Worm (Caenorhabditis elegans) whole organism, late embryonic: ENCODE data around the gene grl-23.

ENCODE experiments used
- C08G9.2 ChIP-seq: sonication (generic microtip); optimal IDR thresholded peaks from 2 replicates; lab custom pipeline; 2016; ENCODE audit warnings: mild to moderate bottlenecking, missing genetic modification characterization, moderate library complexity, missing compliant biosample characterization
- C38D4.7 ChIP-seq: fragments of 200-800 bp; sonication (Bioruptor generic); optimal IDR thresholded peaks from 2 replicates; lab custom pipeline; 2018; ENCODE audit warnings: mild to moderate bottlenecking, missing genetic modification characterization, moderate library complexity, missing compliant biosample characterization
- F13H6.1 ChIP-seq: sonication (generic microtip); optimal IDR thresholded peaks from 2 replicates; lab custom pipeline; 2016; ENCODE audit warnings: missing genetic modification characterization, missing compliant biosample characterization
- Y22D7AL.16 ChIP-seq: sonication (generic microtip); optimal IDR thresholded peaks from 2 replicates; lab custom pipeline; 2016; ENCODE audit warnings: missing genetic modification characterization, missing compliant biosample characterization
- ceh-18 ChIP-seq: sonication (generic microtip); optimal IDR thresholded peaks from 2 replicates; lab custom pipeline; 2016; ENCODE audit warnings: missing genetic modification characterization, missing compliant biosample characterization
- ceh-19 ChIP-seq: fragments of 200-800 bp; sonication (Bioruptor generic); optimal IDR thresholded peaks from 2 replicates; lab custom pipeline; 2018; ENCODE audit warnings: mild to moderate bottlenecking, missing genetic modification characterization, missing compliant biosample characterization
- ceh-30 ChIP-seq: fragments of 150-350 bp; optimal IDR thresholded peaks from 2 replicates; lab custom pipeline; 2014; ENCODE audit warnings: missing biosample characterization, missing genetic modification characterization
- ceh-31 ChIP-seq: sonication (generic microtip); optimal IDR thresholded peaks from 2 replicates; lab custom pipeline; 2016; ENCODE audit warnings: missing genetic modification characterization, missing compliant biosample characterization
- ceh-6 ChIP-seq: fragments of 200-800 bp; sonication (Bioruptor generic); optimal IDR thresholded peaks from 2 replicates; lab custom pipeline; 2018; ENCODE audit warnings: mild to moderate bottlenecking, missing genetic modification characterization, missing compliant biosample characterization
- ceh-9 ChIP-seq: sonication (generic microtip); optimal IDR thresholded peaks from 2 replicates; lab custom pipeline; 2016; ENCODE audit warnings: mild to moderate bottlenecking, missing genetic modification characterization, inconsistent platforms, missing compliant biosample characterization
- che-1 ChIP-seq: sonication (generic microtip); optimal IDR thresholded peaks from 2 replicates; lab custom pipeline; 2016; ENCODE audit warnings: mild to moderate bottlenecking, missing genetic modification characterization, missing compliant biosample characterization
- dmd-4 ChIP-seq: sonication (generic microtip); optimal IDR thresholded peaks from 2 replicates; lab custom pipeline; 2016; ENCODE audit warnings: borderline replicate concordance, missing genetic modification characterization, missing compliant biosample characterization
- dve-1 ChIP-seq: sonication (generic microtip); optimal IDR thresholded peaks from 2 replicates; lab custom pipeline; 2017; ENCODE audit warnings: antibody characterized with exemption, mild to moderate bottlenecking, missing genetic modification characterization, missing compliant biosample characterization
- elt-2 ChIP-seq: sonication (generic microtip); optimal IDR thresholded peaks from 2 replicates; lab custom pipeline; 2016; ENCODE audit warnings: missing genetic modification reagents, missing genetic modification characterization, missing compliant biosample characterization
- elt-4 ChIP-seq: sonication (generic microtip); optimal IDR thresholded peaks from 2 replicates; lab custom pipeline; 2016; ENCODE audit warnings: missing genetic modification characterization, missing compliant biosample characterization
- ets-4 ChIP-seq: sonication (generic microtip); optimal IDR thresholded peaks from 2 replicates; lab custom pipeline; 2016; ENCODE audit warnings: missing genetic modification characterization, missing compliant biosample characterization
- eyg-1 ChIP-seq: sonication (generic microtip); optimal IDR thresholded peaks from 2 replicates; lab custom pipeline; 2016; ENCODE audit warnings: missing genotype, missing genetic modification characterization, missing compliant biosample characterization
- gmeb-2 ChIP-seq: sonication (generic microtip); optimal IDR thresholded peaks from 2 replicates; lab custom pipeline; 2016; ENCODE audit warnings: missing genetic modification characterization, inconsistent platforms, missing compliant biosample characterization
- hlh-30 ChIP-seq: sonication (generic microtip); optimal IDR thresholded peaks from 2 replicates; lab custom pipeline; 2017; ENCODE audit warnings: antibody characterized with exemption, missing genetic modification characterization, missing compliant biosample characterization; ENCODE audit not compliant: insufficient read depth
- hlh-6 ChIP-seq: sonication (generic microtip); optimal IDR thresholded peaks from 2 replicates; lab custom pipeline; 2016; ENCODE audit warnings: missing genotype, missing genetic modification characterization, missing compliant biosample characterization
- hlh-8 ChIP-seq: sonication (generic microtip); optimal IDR thresholded peaks from 2 replicates; lab custom pipeline; 2016; ENCODE audit warnings: missing genotype, missing genetic modification characterization, missing compliant biosample characterization
- madf-2 ChIP-seq: sonication (generic microtip); optimal IDR thresholded peaks from 2 replicates; lab custom pipeline; 2017; ENCODE audit warnings: missing genetic modification characterization, missing compliant biosample characterization
- nfya-1 ChIP-seq: sonication (generic microtip); optimal IDR thresholded peaks from 2 replicates; lab custom pipeline; 2017; ENCODE audit warnings: missing genetic modification characterization, mild to moderate bottlenecking, missing compliant biosample characterization, antibody characterized with exemption, moderate library complexity
- npax-4 ChIP-seq: sonication (generic microtip); optimal IDR thresholded peaks from 2 replicates; lab custom pipeline; 2016; ENCODE audit warnings: missing genetic modification characterization, missing compliant biosample characterization
- pag-3 ChIP-seq: sonication (generic microtip); optimal IDR thresholded peaks from 2 replicates; lab custom pipeline; 2016; ENCODE audit warnings: missing compliant biosample characterization, missing genetic modification characterization, borderline replicate concordance
- pat-9 ChIP-seq: fragments of 200-800 bp; sonication (Bioruptor generic); optimal IDR thresholded peaks from 2 replicates; lab custom pipeline; 2018; ENCODE audit warnings: mild to moderate bottlenecking, missing genetic modification characterization, moderate library complexity, missing compliant biosample characterization
- pax-1 ChIP-seq: fragments of 150-350 bp; optimal IDR thresholded peaks from 2 replicates; lab custom pipeline; 2014; ENCODE audit warnings: missing biosample characterization, missing genetic modification characterization
- pha-2 ChIP-seq: sonication (generic microtip); optimal IDR thresholded peaks from 2 replicates; lab custom pipeline; 2017; ENCODE audit warnings: mild to moderate bottlenecking, missing genetic modification characterization, missing compliant biosample characterization
- pqm-1 ChIP-seq: sonication (generic microtip); optimal IDR thresholded peaks from 2 replicates; lab custom pipeline; 2016; ENCODE audit warnings: missing genetic modification characterization, missing compliant biosample characterization
- ref-2 ChIP-seq: sonication (generic microtip); optimal IDR thresholded peaks from 2 replicates; lab custom pipeline; 2016; ENCODE audit warnings: missing genetic modification characterization, missing compliant biosample characterization
- rnt-1 ChIP-seq: sonication (generic microtip); optimal IDR thresholded peaks from 2 replicates; lab custom pipeline; 2016; ENCODE audit warnings: missing genetic modification characterization, missing compliant biosample characterization
- sdc-2 ChIP-seq: sonication (generic microtip); optimal IDR thresholded peaks from 2 replicates; lab custom pipeline; 2016; ENCODE audit warnings: missing genotype, missing genetic modification characterization, missing compliant biosample characterization
- sox-4 ChIP-seq: sonication (generic microtip); optimal IDR thresholded peaks from 2 replicates; lab custom pipeline; 2017; ENCODE audit warnings: mild to moderate bottlenecking, missing genetic modification characterization, inconsistent platforms, missing compliant biosample characterization
- tbx-2 ChIP-seq: sonication (generic microtip); optimal IDR thresholded peaks from 2 replicates; lab custom pipeline; 2016; ENCODE audit warnings: missing genetic modification characterization, missing compliant biosample characterization
- tbx-7 ChIP-seq: sonication (generic microtip); optimal IDR thresholded peaks from 2 replicates; lab custom pipeline; 2016; ENCODE audit warnings: missing genotype, missing genetic modification characterization, missing compliant biosample characterization
- unc-86 ChIP-seq: sonication (generic microtip); optimal IDR thresholded peaks from 2 replicates; lab custom pipeline; 2016; ENCODE audit warnings: missing genetic modification characterization, missing compliant biosample characterization
- ztf-16 ChIP-seq: sonication (generic microtip); optimal IDR thresholded peaks from 2 replicates; lab custom pipeline; 2017; ENCODE audit warnings: missing genetic modification characterization, missing compliant biosample characterization

Gene grl-23

DNA sequence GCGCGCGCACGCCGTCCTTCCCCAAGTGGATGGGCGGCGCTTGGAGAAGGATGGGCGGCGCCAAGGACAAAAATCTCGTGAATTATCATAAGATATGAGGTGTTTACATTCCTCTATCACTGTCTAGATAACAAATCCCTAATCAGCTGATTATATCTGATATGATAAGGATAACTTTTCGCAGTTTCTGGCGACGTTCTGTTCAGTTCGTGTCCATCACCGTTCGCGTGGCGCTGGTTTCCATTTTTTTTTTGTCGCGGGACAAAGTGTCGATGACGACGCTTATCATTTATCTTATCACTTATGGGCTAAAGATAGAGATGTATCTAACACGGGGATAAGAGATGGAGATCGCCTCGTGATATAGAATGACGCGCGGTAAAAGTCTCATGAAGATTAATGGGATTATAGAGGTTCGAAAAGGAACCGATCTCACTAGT lies 23.4 kb downstream of the grl-23 start:
- TF ChIP-seq rnt-1 (tag; lab: Kevin White, UChicago) (no peak), ets-4 (tag; lab: Kevin White, UChicago) (no peak), hlh-30 (tag; lab: Kevin White, UChicago) (no peak), hlh-6 (tag; lab: Kevin White, UChicago) (no peak), madf-2 (tag; lab: Kevin White, UChicago) (no peak), elt-2 (tag; lab: Kevin White, UChicago) (no peak), ztf-16 (tag; lab: Kevin White, UChicago) (no peak), C08G9.2 (tag; lab: Kevin White, UChicago) (no peak), ceh-6 (no peak), che-1 (tag; lab: Kevin White, UChicago) (no peak), C38D4.7 (GFP tag; lab: Kevin White, UChicago) (no peak), pag-3 (tag; lab: Kevin White, UChicago) (no peak), tbx-7 (tag; lab: Kevin White, UChicago) (no peak), ceh-19 (GFP tag; lab: Kevin White, UChicago) (no peak)

DNA sequence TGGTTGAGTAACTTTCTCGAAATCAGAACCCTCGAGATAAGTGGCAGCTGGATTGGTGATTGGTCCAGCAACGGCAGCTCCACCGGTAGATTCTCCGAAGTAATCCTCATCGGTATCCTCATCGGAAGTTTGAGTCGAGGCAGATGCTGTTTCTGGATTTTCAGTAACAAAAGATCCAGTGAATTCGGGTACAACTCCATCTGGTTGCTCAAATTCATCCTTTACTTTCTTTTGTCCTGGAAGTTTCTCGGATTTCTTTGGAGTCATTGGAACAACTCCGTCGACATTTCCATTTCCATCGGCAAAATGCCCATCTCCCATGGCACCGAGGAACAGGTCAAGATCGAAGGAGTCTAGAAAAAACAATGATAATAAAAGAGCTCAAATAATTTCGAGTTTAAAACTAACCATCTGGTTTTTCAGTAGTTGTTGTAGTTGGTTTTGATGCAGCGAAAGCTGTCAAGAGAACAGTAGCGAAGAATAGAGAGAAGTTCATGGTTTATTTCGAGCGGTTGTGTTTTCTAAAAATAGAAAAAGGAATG lies 24.0 kb downstream of the grl-23 start, which contains the start of gene F45D3.4:
TSS of gene F45D3.4 (minus strand) at position 521 of the 542 bp plus-strand sequence.
- TF ChIP-seq ceh-31 (tag; lab: Kevin White, UChicago): no peak
- TF ChIP-seq pha-2 (tag; lab: Kevin White, UChicago): no peak
- no peak for TF ChIP-seq sdc-2 (tag; lab: Kevin White, UChicago)
- no peak for TF ChIP-seq hlh-8 (tag; lab: Kevin White, UChicago)
- no peak for TF ChIP-seq npax-4 (tag; lab: Kevin White, UChicago)
- no peak for TF ChIP-seq unc-86
- no peak for TF ChIP-seq dve-1 (tag; lab: Kevin White, UChicago)
- no peak for TF ChIP-seq sox-4
- no peak for TF ChIP-seq nfya-1 (tag; lab: Kevin White, UChicago)
- TF ChIP-seq tbx-2 (tag; lab: Kevin White, UChicago): no peak
- TF ChIP-seq eyg-1 (tag; lab: Kevin White, UChicago): no peak
- no peak for TF ChIP-seq rnt-1 (tag; lab: Kevin White, UChicago)
- TF ChIP-seq, all 69 proteins: peak for 0

DNA sequence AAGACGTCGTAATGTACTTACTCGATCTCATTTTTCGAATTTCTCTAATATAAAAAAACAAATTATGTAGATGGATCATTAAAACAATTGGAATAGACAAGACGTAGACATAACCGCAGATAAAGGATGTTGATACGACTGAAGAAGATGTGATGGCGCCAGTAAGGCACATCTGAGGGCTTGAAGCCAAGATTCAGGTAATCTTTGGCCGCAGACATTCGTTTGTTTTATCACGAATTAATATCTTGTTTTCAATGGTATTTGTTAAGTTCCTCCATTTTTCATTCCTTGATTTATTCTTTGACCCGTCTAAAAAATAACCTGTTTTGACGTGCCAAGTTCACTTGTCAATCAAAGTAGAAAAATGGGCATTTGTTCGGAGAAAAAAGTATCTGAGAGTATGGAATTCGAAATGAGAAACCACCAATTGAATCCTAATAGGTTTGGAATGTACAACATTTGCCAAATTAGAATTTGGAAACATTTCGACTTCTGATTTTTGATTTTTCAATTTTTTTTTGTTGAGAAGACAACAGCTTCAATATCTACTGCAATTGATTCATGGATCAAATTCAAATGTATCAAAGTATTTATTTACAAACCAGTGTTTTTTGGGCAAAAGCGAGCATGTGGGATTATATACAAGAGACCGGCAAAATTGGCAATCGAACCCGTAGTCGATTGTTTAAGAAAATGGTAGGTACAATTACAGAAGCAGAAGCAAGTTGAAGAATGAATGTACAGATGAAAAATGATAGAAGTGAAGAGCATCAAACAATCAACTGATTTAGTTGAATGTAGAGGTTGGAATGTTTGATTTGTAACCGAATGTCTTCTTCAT lies 24.8 kb downstream of the grl-23 start:
- TF ChIP-seq ceh-9 (tag; lab: Kevin White, UChicago) (no peak), pax-1 (tag; lab: Kevin White, UChicago) (no peak), che-1 (tag; lab: Kevin White, UChicago) (no peak), ceh-18 (tag; lab: Kevin White, UChicago) (no peak), ceh-30 (tag; lab: Kevin White, UChicago) (no peak), pha-2 (tag; lab: Kevin White, UChicago) (no peak), elt-4 (tag; lab: Kevin White, UChicago) (no peak), Y22D7AL.16 (no peak), gmeb-2 (tag; lab: Kevin White, UChicago) (no peak), F13H6.1 (tag; lab: Kevin White, UChicago) (no peak), dmd-4 (tag; lab: Kevin White, UChicago) (no peak), rnt-1 (tag; lab: Kevin White, UChicago) (no peak), hlh-8 (tag; lab: Kevin White, UChicago) (no peak), pqm-1 (tag; lab: Kevin White, UChicago) (no peak), ref-2 (tag; lab: Kevin White, UChicago) (no peak), pat-9 (tag; lab: Kevin White, UChicago) (no peak)
